Worm (Caenorhabditis elegans) whole organism, L3 larva: ENCODE measurements around the gene rcq-5.

Experiments used
- R02D3.7 ChIP-seq: fragments of 150-350 bp; optimal IDR thresholded peaks from 2 replicates; lab custom pipeline; 2014; ENCODE audit warnings: missing biosample characterization, missing genetic modification characterization
- ZK546.5 ChIP-seq: sonication (generic microtip); optimal IDR thresholded peaks from 2 replicates; lab custom pipeline; 2017; ENCODE audit warnings: missing biosample characterization, missing genetic modification characterization
- aly-2 ChIP-seq: fragments of 150-350 bp; optimal IDR thresholded peaks from 2 replicates; lab custom pipeline; 2014; ENCODE audit warnings: missing biosample characterization, missing genetic modification characterization
- ama-1 ChIP-seq: fragments of 150-350 bp; optimal IDR thresholded peaks from 2 replicates; lab custom pipeline; 2018
- ceh-16 ChIP-seq: sonication (generic microtip); optimal IDR thresholded peaks from 2 replicates; lab custom pipeline; 2017; ENCODE audit warnings: missing biosample characterization, missing genetic modification characterization
- ceh-9 ChIP-seq: sonication (generic microtip); optimal IDR thresholded peaks from 2 replicates; lab custom pipeline; 2018; ENCODE audit warnings: missing biosample characterization, missing genetic modification characterization
- daf-12 ChIP-seq: fragments of 150-350 bp; optimal IDR thresholded peaks from 2 replicates; lab custom pipeline; 2014; ENCODE audit warnings: missing biosample characterization, missing genetic modification reagents, missing genetic modification characterization
- egl-27 ChIP-seq: sonication (generic microtip); optimal IDR thresholded peaks from 4 replicates; lab custom pipeline; 2017; ENCODE audit warnings: missing biosample characterization, missing genetic modification reagents, missing genetic modification characterization
- egl-5 ChIP-seq: fragments of 150-350 bp; optimal IDR thresholded peaks from 2 replicates; lab custom pipeline; 2017; ENCODE audit warnings: missing biosample characterization, missing genetic modification reagents, missing genetic modification characterization, inconsistent platforms
- elt-1 ChIP-seq: fragments of 150-350 bp; optimal IDR thresholded peaks from 2 replicates; lab custom pipeline; 2014; ENCODE audit warnings: missing biosample characterization, missing genetic modification characterization
- elt-2 ChIP-seq: sonication (generic microtip); optimal IDR thresholded peaks from 2 replicates; lab custom pipeline; 2016; ENCODE audit warnings: missing genetic modification reagents, mild to moderate bottlenecking, missing genetic modification characterization, missing compliant biosample characterization
- elt-3 ChIP-seq, 3 experiments: fragments of 150-350 bp in 1 of 3; sonication (generic microtip) in 2 of 3; optimal IDR thresholded peaks; 2 replicates in 2 of 3; 4 replicates in 1 of 3; lab custom pipeline; 2014 to 2017; ENCODE audit warnings: missing biosample characterization in 3 of 3, missing genetic modification characterization in 3 of 3
- fkh-10 ChIP-seq: sonication (generic microtip); optimal IDR thresholded peaks from 2 replicates; lab custom pipeline; 2017; ENCODE audit warnings: missing biosample characterization, missing genetic modification reagents, missing genetic modification characterization
- fkh-2 ChIP-seq: fragments of 150-350 bp; optimal IDR thresholded peaks from 2 replicates; lab custom pipeline; 2014; ENCODE audit warnings: missing biosample characterization, missing genetic modification reagents, missing genetic modification characterization
- fos-1 ChIP-seq: fragments of 150-350 bp; optimal IDR thresholded peaks from 2 replicates; lab custom pipeline; 2014; ENCODE audit warnings: missing biosample characterization, missing genetic modification characterization
- hmg-11 ChIP-seq: sonication (generic microtip); optimal IDR thresholded peaks from 2 replicates; lab custom pipeline; 2016; ENCODE audit warnings: missing genetic modification characterization, missing compliant biosample characterization
- jun-1 ChIP-seq: fragments of 150-350 bp; optimal IDR thresholded peaks from 2 replicates; lab custom pipeline; 2014; ENCODE audit warnings: missing biosample characterization, missing genetic modification reagents, missing genetic modification characterization
- lin-15B ChIP-seq: fragments of 150-350 bp; optimal IDR thresholded peaks from 2 replicates; lab custom pipeline; 2014; ENCODE audit warnings: missing biosample characterization, missing genetic modification characterization
- lin-39 ChIP-seq: fragments of 150-350 bp; optimal IDR thresholded peaks from 2 replicates; lab custom pipeline; 2018; ENCODE audit warnings: missing biosample characterization, missing genetic modification reagents, missing genetic modification characterization
- mdl-1 ChIP-seq: fragments of 150-350 bp; optimal IDR thresholded peaks from 2 replicates; lab custom pipeline; 2014; ENCODE audit warnings: missing biosample characterization, missing genetic modification characterization
- mml-1 ChIP-seq: fragments of 150-350 bp; sonication (generic microtip); optimal IDR thresholded peaks from 3 replicates; lab custom pipeline; 2014; ENCODE audit warnings: missing biosample characterization, missing genetic modification characterization
- nfya-1 ChIP-seq: sonication (generic microtip); optimal IDR thresholded peaks from 2 replicates; lab custom pipeline; 2017; ENCODE audit warnings: missing genetic modification characterization, mild to moderate bottlenecking, missing compliant biosample characterization, antibody characterized with exemption, moderate library complexity; ENCODE audit not compliant: insufficient read depth
- nhr-11 ChIP-seq: fragments of 150-350 bp; optimal IDR thresholded peaks from 2 replicates; lab custom pipeline; 2014; ENCODE audit warnings: missing biosample characterization, missing genetic modification characterization
- nhr-237 ChIP-seq: fragments of 150-350 bp; optimal IDR thresholded peaks from 2 replicates; lab custom pipeline; 2014; ENCODE audit warnings: missing biosample characterization, missing genetic modification characterization
- nhr-25 ChIP-seq: sonication (generic microtip); optimal IDR thresholded peaks from 2 replicates; lab custom pipeline; 2017; ENCODE audit warnings: missing biosample characterization, missing genetic modification characterization
- nhr-28 ChIP-seq: fragments of 150-350 bp; optimal IDR thresholded peaks from 2 replicates; lab custom pipeline; 2014; ENCODE audit warnings: missing biosample characterization, missing genetic modification characterization
- nhr-43 ChIP-seq: sonication (generic microtip); optimal IDR thresholded peaks from 2 replicates; lab custom pipeline; 2016; ENCODE audit warnings: mild to moderate bottlenecking, missing genetic modification characterization, missing compliant biosample characterization; ENCODE audit not compliant: poor library complexity, severe bottlenecking
- nhr-76 ChIP-seq: fragments of 150-350 bp; sonication (generic microtip); optimal IDR thresholded peaks from 5 replicates; lab custom pipeline; 2014; ENCODE audit warnings: missing biosample characterization, missing genetic modification characterization
- nhr-77 ChIP-seq: fragments of 150-350 bp; optimal IDR thresholded peaks from 2 replicates; lab custom pipeline; 2014; ENCODE audit warnings: missing biosample characterization, missing genetic modification characterization
- pha-4 ChIP-seq: fragments of 150-350 bp; optimal IDR thresholded peaks from 2 replicates; lab custom pipeline; 2014; ENCODE audit warnings: missing biosample characterization, missing genetic modification reagents, missing genetic modification characterization
- pqm-1 ChIP-seq: fragments of 150-350 bp; optimal IDR thresholded peaks from 2 replicates; lab custom pipeline; 2017; ENCODE audit warnings: missing biosample characterization, missing genetic modification characterization, inconsistent platforms
- sea-2 ChIP-seq: fragments of 150-350 bp; sonication (generic microtip); optimal IDR thresholded peaks from 4 replicates; lab custom pipeline; 2014; ENCODE audit warnings: missing biosample characterization, missing genetic modification reagents, missing genetic modification characterization
- skn-1 ChIP-seq: fragments of 150-350 bp; optimal IDR thresholded peaks from 2 replicates; lab custom pipeline; 2014; ENCODE audit warnings: missing biosample characterization, missing genetic modification characterization
- snpc-4 ChIP-seq: fragments of 150-350 bp; optimal IDR thresholded peaks from 2 replicates; lab custom pipeline; 2014; ENCODE audit warnings: missing biosample characterization, missing genetic modification characterization
- tbx-2 ChIP-seq: sonication (generic microtip); optimal IDR thresholded peaks from 2 replicates; lab custom pipeline; 2016; ENCODE audit warnings: mild to moderate bottlenecking, missing genetic modification characterization, missing compliant biosample characterization
- zag-1 ChIP-seq: fragments of 150-350 bp; optimal IDR thresholded peaks from 2 replicates; lab custom pipeline; 2014; ENCODE audit warnings: missing biosample characterization, missing genetic modification characterization
- ztf-11 ChIP-seq: fragments of 150-350 bp; optimal IDR thresholded peaks from 2 replicates; lab custom pipeline; 2014; ENCODE audit warnings: missing biosample characterization, missing genetic modification characterization
- ztf-4 ChIP-seq: fragments of 150-350 bp; optimal IDR thresholded peaks from 2 replicates; lab custom pipeline; 2014; ENCODE audit warnings: missing biosample characterization, missing genetic modification characterization

The rcq-5 gene

ce11 chrIII:4010987-4011386, 46.8 kb downstream of the rcq-5 start:
- no peak for TF ChIP-seq nhr-77 (tag; lab: Kevin White, UChicago)
- TF ChIP-seq pha-4 (tag; lab: Kevin White, UChicago): no peak
- no peak for TF ChIP-seq ama-1 (lab: Kevin White, UChicago)
- TF ChIP-seq ceh-16: no peak
- TF ChIP-seq lin-39 (tag; lab: Kevin White, UChicago): no peak
- TF ChIP-seq nhr-11: no peak
- no peak for TF ChIP-seq mml-1
- no peak for TF ChIP-seq elt-1 (tag; lab: Kevin White, UChicago)
- no peak for TF ChIP-seq ZK546.5 (tag; lab: Kevin White, UChicago)
- TF ChIP-seq jun-1 (tag; lab: Kevin White, UChicago): no peak
- peak; percentile 27 for TF ChIP-seq pqm-1 (tag; lab: Kevin White, UChicago)
- no peak for TF ChIP-seq snpc-4 (tag; lab: Kevin White, UChicago)
- TF ChIP-seq elt-2: peak; percentile 46

ce11 chrIII:4010168-4010567, 47.6 kb downstream of the rcq-5 start:
- no peak for TF ChIP-seq R02D3.7 (tag; lab: Kevin White, UChicago)
- no peak for TF ChIP-seq nhr-28 (tag; lab: Kevin White, UChicago)
- TF ChIP-seq hmg-11 (tag; lab: Kevin White, UChicago): peak; percentile 64
- peak; percentile 67 for TF ChIP-seq lin-39 (tag; lab: Kevin White, UChicago)
- TF ChIP-seq nhr-77 (tag; lab: Kevin White, UChicago): no peak
- TF ChIP-seq nfya-1 (tag; lab: Kevin White, UChicago): peak; percentile 17
- TF ChIP-seq elt-3 (tag; optimal IDR thresholded peaks at IDR 0.05; lab: Kevin White, UChicago): no peak
- peak; percentile 22 for TF ChIP-seq nhr-25 (tag; lab: Kevin White, UChicago)
- no peak for TF ChIP-seq snpc-4 (tag; lab: Kevin White, UChicago)

- TF ChIP-seq elt-2 (no peak), nfya-1 (tag; lab: Kevin White, UChicago) (peak; percentile 86)
These were observed 48.6 kb downstream of the rcq-5 start for ce11 chrIII:4009181-4009580.

ce11 chrIII:4007017-4007416, 50.8 kb downstream of the rcq-5 start:
- no peak for TF ChIP-seq fkh-10 (GFP tag; lab: Kevin White, UChicago)
- no peak for TF ChIP-seq aly-2 (tag; lab: Kevin White, UChicago)
- TF ChIP-seq hmg-11 (tag; lab: Kevin White, UChicago): no peak
- TF ChIP-seq pha-4 (tag; lab: Kevin White, UChicago): no peak
- TF ChIP-seq lin-15B (tag; lab: Kevin White, UChicago): no peak
- TF ChIP-seq pqm-1 (tag; lab: Kevin White, UChicago): no peak
- TF ChIP-seq mml-1: no peak
- TF ChIP-seq fkh-2 (tag; lab: Kevin White, UChicago): no peak

- TF ChIP-seq egl-5 (tag; lab: Kevin White, UChicago): peak; percentile 19
- TF ChIP-seq nfya-1 (tag; lab: Kevin White, UChicago): peak; percentile 57
- no peak for TF ChIP-seq nhr-76 (tag; lab: Kevin White, UChicago)
- peak; percentile 70 for TF ChIP-seq fkh-10 (GFP tag; lab: Kevin White, UChicago)
- no peak for TF ChIP-seq ztf-11 (tag; lab: Kevin White, UChicago)
- peak; percentile 24 for TF ChIP-seq lin-39 (tag; lab: Kevin White, UChicago)
- no peak for TF ChIP-seq nhr-25 (tag; lab: Kevin White, UChicago)
- TF ChIP-seq tbx-2: no peak
- no peak for TF ChIP-seq daf-12 (tag; lab: Kevin White, UChicago)
These were observed 52.2 kb downstream of the rcq-5 start, which contains the start of gene pxd-1 for ce11 chrIII:4005446-4006192. pxd-1 (plus strand) TSS chrIII:4006142.

ce11 chrIII:4004064-4004580, 53.7 kb downstream of the rcq-5 start, which contains the start of gene tif-1A:
tif-1A (minus strand) TSS chrIII:4004114.
- TF ChIP-seq snpc-4 (tag; lab: Kevin White, UChicago) (peak; percentile 82), nhr-237 (no peak), elt-2 (peak; percentile 90), fos-1 (tag; lab: Kevin White, UChicago) (no peak), sea-2 (GFP tag; lab: Kevin White, UChicago) (peak; percentile 21), nhr-76 (tag; lab: Kevin White, UChicago) (no peak), ama-1 (lab: Kevin White, UChicago) (peak; percentile 61), ztf-4 (tag; lab: Kevin White, UChicago) (no peak), mdl-1 (tag; lab: Kevin White, UChicago) (no peak), ceh-9 (tag; lab: Kevin White, UChicago) (no peak), egl-27 (tag; lab: Kevin White, UChicago) (no peak), nhr-77 (tag; lab: Kevin White, UChicago) (peak; percentile 52), fkh-2 (tag; lab: Kevin White, UChicago) (no peak), nhr-11 (no peak), ztf-11 (tag; lab: Kevin White, UChicago) (no peak), R02D3.7 (tag; lab: Kevin White, UChicago) (peak; percentile 68), mml-1 (no peak), tbx-2 (peak; percentile 65), nhr-43 (tag; lab: Kevin White, UChicago) (peak; percentile 54), fkh-10 (GFP tag; lab: Kevin White, UChicago) (no peak), skn-1 (tag; lab: Kevin White, UChicago) (peak; percentile 76), ceh-16 (no peak), zag-1 (tag; lab: Kevin White, UChicago) (no peak)
